Fruit fly (Drosophila melanogaster) whole organism, embryonic: ENCODE measurements around the gene CG33107.

Source experiments
- B-H1 ChIP-seq: fragments of 200-800 bp; sonication (Bioruptor generic); IDR thresholded peaks from 3 replicates; pipeline ENCODE4 v1.3.6; 2022; ENCODE audit warnings: missing biosample characterization, missing genetic modification characterization
- B-H2 ChIP-seq: fragments of 200-800 bp; sonication (Bioruptor generic); optimal IDR thresholded peaks from 2 replicates; lab custom pipeline; 2018; ENCODE audit warnings: missing biosample characterization, mild to moderate bottlenecking, missing genetic modification characterization
- CG10366 ChIP-seq: fragments of 200-800 bp; sonication (Bioruptor generic); IDR thresholded peaks from 2 replicates; pipeline ENCODE4 v1.3.6; 2022; ENCODE audit warnings: missing biosample characterization, missing genetic modification characterization
- CG10543 ChIP-seq: fragments of 200-800 bp; sonication (Bioruptor generic); optimal IDR thresholded peaks from 3 replicates; lab custom pipeline; 2017; ENCODE audit warnings: missing biosample characterization, mild to moderate bottlenecking, missing genetic modification characterization, moderate library complexity
- CG11247 ChIP-seq: fragments of 200-800 bp; sonication (Bioruptor generic); IDR thresholded peaks from 2 replicates; pipeline ENCODE4 v1.3.6; 2022; ENCODE audit warnings: missing biosample characterization, missing genetic modification characterization
- CG11695 ChIP-seq: fragments of 200-800 bp; sonication (Bioruptor generic); IDR thresholded peaks from 3 replicates; pipeline ENCODE4 v1.3.6; 2022; ENCODE audit warnings: missing biosample characterization, missing genetic modification characterization
- CG12219 ChIP-seq: fragments of 200-800 bp; sonication (Bioruptor generic); optimal IDR thresholded peaks from 3 replicates; lab custom pipeline; 2018; ENCODE audit warnings: missing biosample characterization, mild to moderate bottlenecking, missing genetic modification characterization
- CG1233 ChIP-seq: fragments of 200-800 bp; sonication (Bioruptor generic); optimal IDR thresholded peaks from 4 replicates; lab custom pipeline; 2018; ENCODE audit warnings: missing biosample characterization, mild to moderate bottlenecking, missing genetic modification characterization
- CG13894 ChIP-seq: fragments of 200-800 bp; sonication (Bioruptor generic); optimal IDR thresholded peaks from 3 replicates; lab custom pipeline; 2018; ENCODE audit warnings: missing biosample characterization, mild to moderate bottlenecking, missing genetic modification characterization, moderate library complexity
- CG14965 ChIP-seq: fragments of 200-800 bp; sonication (Bioruptor generic); optimal IDR thresholded peaks from 2 replicates; lab custom pipeline; 2016; ENCODE audit warnings: missing biosample characterization, missing genetic modification characterization, borderline replicate concordance
- CG16813 ChIP-seq: fragments of 200-800 bp; sonication (Bioruptor generic); IDR thresholded peaks from 3 replicates; pipeline ENCODE4 v1.3.6; 2022; ENCODE audit warnings: missing biosample characterization, missing genetic modification characterization; ENCODE audit not compliant: partially characterized antibody
- CG17361 ChIP-seq: fragments of 200-800 bp; sonication (Bioruptor generic); IDR thresholded peaks from 3 replicates; pipeline ENCODE4 v1.3.6; 2022; ENCODE audit warnings: missing biosample characterization, missing genetic modification characterization
- CG1792 ChIP-seq: fragments of 200-800 bp; sonication (Bioruptor generic); optimal IDR thresholded peaks from 2 replicates; lab custom pipeline; 2016; ENCODE audit warnings: missing biosample characterization, missing genetic modification characterization
- CG1832 ChIP-seq: fragments of 200-800 bp; sonication (Bioruptor generic); optimal IDR thresholded peaks from 2 replicates; lab custom pipeline; 2017; ENCODE audit warnings: missing biosample characterization, mild to moderate bottlenecking, missing genetic modification characterization, inconsistent platforms
- CG2129 ChIP-seq: fragments of 200-800 bp; sonication (Bioruptor generic); IDR thresholded peaks from 2 replicates; pipeline ENCODE4 v1.3.6; 2022; ENCODE audit warnings: missing biosample characterization, missing genetic modification characterization; ENCODE audit not compliant: partially characterized antibody
- CG34376 ChIP-seq: fragments of 200-800 bp; sonication (Bioruptor generic); optimal IDR thresholded peaks from 2 replicates; lab custom pipeline; 2018; ENCODE audit warnings: missing biosample characterization, mild to moderate bottlenecking, missing genetic modification characterization
- CG3995 ChIP-seq: fragments of 200-800 bp; sonication (Bioruptor generic); optimal IDR thresholded peaks from 3 replicates; lab custom pipeline; 2016; ENCODE audit warnings: missing biosample characterization, missing genetic modification characterization
- CG4820 ChIP-seq: fragments of 200-800 bp; sonication (Bioruptor generic); optimal IDR thresholded peaks from 3 replicates; lab custom pipeline; 2016; ENCODE audit warnings: missing biosample characterization, missing genetic modification characterization
- CG6854 ChIP-seq: fragments of 200-800 bp; sonication (Bioruptor generic); optimal IDR thresholded peaks from 3 replicates; lab custom pipeline; 2017; ENCODE audit warnings: missing biosample characterization, mild to moderate bottlenecking, missing genetic modification characterization
- D19B ChIP-seq: fragments of 200-800 bp; sonication (Bioruptor generic); optimal IDR thresholded peaks from 2 replicates; lab custom pipeline; 2017; ENCODE audit warnings: missing biosample characterization, mild to moderate bottlenecking, missing genetic modification characterization
- Dll ChIP-seq: fragments of 200-800 bp; sonication (Bioruptor generic); IDR thresholded peaks from 4 replicates; pipeline ENCODE4 v1.3.6; 2022; ENCODE audit warnings: missing biosample characterization, missing genetic modification characterization; ENCODE audit not compliant: partially characterized antibody
- E2f1 ChIP-seq: fragments of 200-800 bp; sonication (Bioruptor generic); IDR thresholded peaks from 2 replicates; pipeline ENCODE4 v1.3.6; 2022; ENCODE audit warnings: missing biosample characterization, missing genetic modification characterization
- Hr3 ChIP-seq: fragments of 200-800 bp; sonication (Bioruptor generic); optimal IDR thresholded peaks from 3 replicates; lab custom pipeline; 2016; ENCODE audit warnings: missing biosample characterization, missing genetic modification characterization
- Hr39 ChIP-seq: fragments of >200 bp; optimal IDR thresholded peaks from 2 replicates; lab custom pipeline; 2017
- Lhr ChIP-seq: fragments of 200-800 bp; sonication (Bioruptor generic); optimal IDR thresholded peaks from 3 replicates; lab custom pipeline; 2017; ENCODE audit warnings: mild to moderate bottlenecking, missing biosample characterization, missing genetic modification reagents, missing genetic modification characterization
- Oaz ChIP-seq: fragments of 200-800 bp; sonication (Bioruptor generic); IDR thresholded peaks from 2 replicates; pipeline ENCODE4 v1.3.6; 2022; ENCODE audit warnings: missing biosample characterization, missing genetic modification characterization
- Ptx1 ChIP-seq: fragments of 200-800 bp; sonication (Bioruptor generic); IDR thresholded peaks from 2 replicates; pipeline ENCODE4 v1.3.6; 2022; ENCODE audit warnings: missing biosample characterization, missing genetic modification characterization
- Rx ChIP-seq: fragments of 200-800 bp; sonication (Bioruptor generic); IDR thresholded peaks from 2 replicates; pipeline ENCODE4 v1.3.6; 2022; ENCODE audit warnings: missing biosample characterization, missing genetic modification characterization
- Ssrp ChIP-seq: fragments of 200-800 bp; sonication (Bioruptor generic); optimal IDR thresholded peaks from 2 replicates; lab custom pipeline; 2018; ENCODE audit warnings: missing biosample characterization, mild to moderate bottlenecking, missing genetic modification characterization, moderate library complexity
- ato ChIP-seq: fragments of 200-800 bp; sonication (Bioruptor generic); IDR thresholded peaks from 2 replicates; pipeline ENCODE4 v1.3.6; 2022; ENCODE audit warnings: missing biosample characterization, missing genetic modification characterization; ENCODE audit not compliant: partially characterized antibody
- cg ChIP-seq: fragments of 200-800 bp; sonication (Bioruptor generic); optimal IDR thresholded peaks from 3 replicates; lab custom pipeline; 2019; ENCODE audit warnings: missing biosample characterization, mild to moderate bottlenecking, missing genetic modification characterization, moderate library complexity
- crol ChIP-seq: fragments of 200-800 bp; sonication (Bioruptor generic); IDR thresholded peaks from 2 replicates; pipeline ENCODE4 v1.3.6; 2022; ENCODE audit warnings: missing biosample characterization, missing genetic modification characterization
- en ChIP-seq: fragments of 200-800 bp; sonication (Bioruptor generic); optimal IDR thresholded peaks from 2 replicates; lab custom pipeline; 2016; ENCODE audit warnings: missing biosample characterization, missing genetic modification characterization
- esg ChIP-seq: fragments of 200-800 bp; sonication (Bioruptor generic); conservative IDR thresholded peaks from 2 replicates; pipeline ENCODE4 v1.3.6; 2022; ENCODE audit warnings: missing biosample characterization, missing genetic modification characterization
- ftz-f1 ChIP-seq: fragments of 200-800 bp; sonication (Bioruptor generic); optimal IDR thresholded peaks from 2 replicates; lab custom pipeline; 2016; ENCODE audit warnings: missing biosample characterization, missing genetic modification characterization
- fu2 ChIP-seq: fragments of 200-800 bp; sonication (Bioruptor generic); optimal IDR thresholded peaks from 2 replicates; lab custom pipeline; 2016; ENCODE audit warnings: missing biosample characterization, missing genetic modification characterization
- gsb-n ChIP-seq: fragments of 200-800 bp; sonication (Bioruptor generic); optimal IDR thresholded peaks from 3 replicates; lab custom pipeline; 2018; ENCODE audit warnings: missing biosample characterization, mild to moderate bottlenecking, missing genetic modification characterization
- gt ChIP-seq: fragments of 200-800 bp; sonication (Bioruptor generic); IDR thresholded peaks from 2 replicates; pipeline ENCODE4 v1.3.6; 2022; ENCODE audit warnings: missing biosample characterization, missing genetic modification characterization
- h ChIP-seq: fragments of >200 bp; optimal IDR thresholded peaks from 2 replicates; lab custom pipeline; 2017
- insv ChIP-seq, 2 experiments: fragments of 200-800 bp; sonication (Bioruptor generic); optimal IDR thresholded peaks; 3 replicates each; lab custom pipeline; 2016 to 2018; ENCODE audit warnings: missing biosample characterization in 2 of 2, missing genetic modification characterization in 2 of 2
- kay ChIP-seq: fragments of 200-800 bp; sonication (Bioruptor generic); optimal IDR thresholded peaks from 2 replicates; lab custom pipeline; 2016; ENCODE audit warnings: missing biosample characterization, missing genetic modification characterization
- lola ChIP-seq, 3 experiments: fragments of >200 bp in 2 of 3; fragments of 200-800 bp in 1 of 3; sonication (Bioruptor generic) in 1 of 3; optimal IDR thresholded peaks; 2 replicates each; lab custom pipeline; 2017 to 2019; ENCODE audit warnings: missing biosample characterization in 3 of 3, missing genetic modification characterization in 3 of 3, mild to moderate bottlenecking in 1 of 3, moderate library complexity in 1 of 3
- luna ChIP-seq: fragments of 200-800 bp; sonication (Bioruptor generic); optimal IDR thresholded peaks from 2 replicates; lab custom pipeline; 2016; ENCODE audit warnings: missing biosample characterization, missing genetic modification characterization
- pb ChIP-seq: fragments of 200-800 bp; sonication (Bioruptor generic); optimal IDR thresholded peaks from 3 replicates; lab custom pipeline; 2016; ENCODE audit warnings: missing biosample characterization, missing genetic modification characterization
- peb ChIP-seq: fragments of 200-800 bp; sonication (Bioruptor generic); IDR thresholded peaks from 2 replicates; pipeline ENCODE4 v1.3.6; 2022; ENCODE audit warnings: missing biosample characterization, missing genetic modification characterization
- row ChIP-seq: fragments of 200-800 bp; sonication (Bioruptor generic); IDR thresholded peaks from 3 replicates; pipeline ENCODE4 v1.3.6; 2022; ENCODE audit warnings: missing biosample characterization, missing genetic modification characterization
- scrt ChIP-seq: fragments of 200-800 bp; sonication (Bioruptor generic); optimal IDR thresholded peaks from 2 replicates; lab custom pipeline; 2018; ENCODE audit warnings: missing biosample characterization, mild to moderate bottlenecking, missing genetic modification characterization, moderate library complexity
- sens-2 ChIP-seq: fragments of 200-800 bp; sonication (Bioruptor generic); IDR thresholded peaks from 2 replicates; pipeline ENCODE4 v1.3.6; 2022; ENCODE audit warnings: missing biosample characterization, missing genetic modification characterization
- tap ChIP-seq: fragments of 200-800 bp; optimal IDR thresholded peaks from 3 replicates; lab custom pipeline; 2019; ENCODE audit warnings: missing biosample characterization, mild to moderate bottlenecking, missing genetic modification characterization, moderate library complexity
- tin ChIP-seq: fragments of 200-800 bp; sonication (Bioruptor generic); optimal IDR thresholded peaks from 3 replicates; lab custom pipeline; 2016; ENCODE audit warnings: missing biosample characterization, missing genetic modification characterization
- zen ChIP-seq: fragments of 200-800 bp; sonication (Bioruptor generic); optimal IDR thresholded peaks from 3 replicates; lab custom pipeline; 2018; ENCODE audit warnings: missing biosample characterization, mild to moderate bottlenecking, missing genetic modification characterization, moderate library complexity

Gene CG33107

DNA sequence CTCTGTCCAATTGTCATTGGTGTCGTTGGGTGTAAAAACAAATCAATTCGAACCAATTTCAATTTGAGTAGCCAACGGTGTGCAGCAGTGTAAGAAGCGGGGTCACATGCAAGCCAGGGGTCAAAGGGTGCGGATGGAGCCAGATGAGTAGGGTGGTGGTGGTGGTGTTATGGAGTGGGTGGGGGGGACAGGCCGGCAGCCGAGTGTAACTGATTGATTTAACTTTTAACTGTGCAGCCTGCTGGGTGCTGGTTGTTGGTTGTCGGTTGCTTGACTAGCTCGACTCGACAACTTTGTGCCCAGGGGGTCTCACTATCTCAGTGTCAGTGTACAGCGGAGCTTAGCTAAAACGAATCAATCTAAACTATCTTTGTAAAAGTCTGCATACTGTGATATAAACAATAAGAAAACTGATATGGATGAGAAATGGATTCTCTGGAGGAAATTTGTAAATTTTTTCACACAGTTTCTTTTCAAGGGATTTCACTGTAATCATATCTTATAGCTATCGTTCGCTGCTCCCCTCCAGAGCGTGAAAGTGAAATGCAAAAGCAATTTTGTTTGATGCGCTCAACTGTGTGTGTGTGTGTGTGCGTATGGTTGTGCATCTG is 12.9 kb upstream of the CG33107 start (continued):
- no peak for TF ChIP-seq CG34376
- TF ChIP-seq Dll (GFP tag; lab: Robert Waterston, UW) = no peak
- TF ChIP-seq crol (GFP tag; lab: Robert Waterston, UW) = peak; percentile 27; the same call in 1 of the 2 replicates
- peak; percentile 69 for TF ChIP-seq sens-2
- TF ChIP-seq Hr39 (lab: Kevin White, UChicago) = no peak
- TF ChIP-seq luna (GFP tag; lab: Kevin White, UChicago) = no peak
- no peak for TF ChIP-seq fu2
- no peak for TF ChIP-seq CG12219
- TF ChIP-seq row (GFP tag; lab: Robert Waterston, UW) = peak; percentile 82
- TF ChIP-seq scrt (GFP tag; lab: Kevin White, UChicago) = no peak
- no peak; the same call in 2 of the 3 replicates for TF ChIP-seq CG17361 (GFP tag; lab: Robert Waterston, UW)
- peak; percentile 68 for TF ChIP-seq CG11695
- no peak for TF ChIP-seq CG1832
- no peak for TF ChIP-seq CG2129 (GFP tag; lab: Robert Waterston, UW)
- TF ChIP-seq Ptx1 (GFP tag; lab: Robert Waterston, UW) = peak; percentile 82
- no peak for TF ChIP-seq zen
- TF ChIP-seq cg (GFP tag; lab: Kevin White, UChicago) = peak; percentile 26
- no peak for TF ChIP-seq Lhr (GFP tag; lab: Kevin White, UChicago)
- TF ChIP-seq h = no peak
- no peak for TF ChIP-seq CG13894 (tag; lab: Kevin White, UChicago)
- peak; percentile 75 for TF ChIP-seq CG10366 (GFP tag; lab: Robert Waterston, UW)
- peak; percentile 31; the same call in 1 of the 2 replicates for TF ChIP-seq gt (GFP tag; lab: Robert Waterston, UW)
- no peak for TF ChIP-seq CG6854 (GFP tag; lab: Kevin White, UChicago)
- TF ChIP-seq gsb-n (tag; lab: Kevin White, UChicago) = no peak
- peak; percentile 78 for TF ChIP-seq CG11247
- peak; percentile 70 for TF ChIP-seq E2f1 (GFP tag; lab: Robert Waterston, UW)
- no peak; the same call in 1 of the 2 replicates for TF ChIP-seq Oaz (GFP tag; lab: Robert Waterston, UW)
- TF ChIP-seq esg (GFP tag; lab: Robert Waterston, UW) = peak; percentile 70
- no peak for TF ChIP-seq CG1233 (GFP tag; lab: Kevin White, UChicago)
- peak; percentile 53 for TF ChIP-seq pb
- peak; percentile 78 for TF ChIP-seq B-H1
- no peak for TF ChIP-seq CG10543
- TF ChIP-seq CG14965 (GFP tag; lab: Kevin White, UChicago) = peak; percentile 21
- TF ChIP-seq Rx (GFP tag; lab: Robert Waterston, UW) = peak; percentile 70
- no peak for TF ChIP-seq CG16813
- no peak for TF ChIP-seq ato
- no peak for TF ChIP-seq B-H2
- no peak for TF ChIP-seq tap (tag; lab: Kevin White, UChicago)
- no peak for TF ChIP-seq CG3995
- no peak for TF ChIP-seq insv (GFP tag; optimal IDR thresholded peaks at IDR 0.05; lab: Kevin White, UChicago)
- TF ChIP-seq tin (GFP tag; lab: Kevin White, UChicago) = peak; percentile 75
- TF ChIP-seq kay = peak; percentile 3
- TF ChIP-seq D19B (GFP tag; lab: Kevin White, UChicago) = no peak
- TF ChIP-seq en = peak; percentile 45
- peak; percentile 80 for TF ChIP-seq peb (GFP tag; lab: Robert Waterston, UW)
- no peak for TF ChIP-seq lola (GFP tag; optimal IDR thresholded peaks at IDR 0.05; lab: Kevin White, UChicago)
- peak; percentile 7 for TF ChIP-seq CG1792 (GFP tag; lab: Kevin White, UChicago)
- TF ChIP-seq Hr3 (GFP tag; lab: Kevin White, UChicago) = peak; percentile 52
- TF ChIP-seq CG4820 (GFP tag; lab: Kevin White, UChicago) = peak; percentile 67
- no peak for TF ChIP-seq ftz-f1 (GFP tag; lab: Kevin White, UChicago)
- peak; percentile 69 for TF ChIP-seq Ssrp
